Worm (Caenorhabditis elegans): ENCODE results near the gene del-2.

Gene del-2

DNA sequence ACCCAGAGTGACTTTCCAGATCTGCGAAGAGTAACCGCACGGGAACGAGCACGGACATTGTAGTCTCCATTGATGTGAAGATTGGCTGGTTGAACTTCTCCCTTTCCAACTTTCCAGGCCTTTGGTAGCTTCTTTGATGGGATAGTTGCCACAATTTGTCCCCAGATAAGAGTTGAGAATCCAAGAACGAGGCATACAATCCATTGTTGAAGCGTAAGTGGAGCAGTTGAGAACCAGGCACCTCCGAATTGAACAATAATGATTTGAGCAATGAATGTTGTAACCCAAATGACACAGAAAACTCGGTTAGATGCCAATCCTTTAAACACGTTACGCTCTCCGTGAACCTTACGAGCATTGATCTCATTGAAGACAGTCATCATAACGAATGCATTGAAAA, 14.8 kb downstream of the del-2 start:
- no peak for TF ChIP-seq egrh-3 (GFP tag; IDR thresholded peaks at IDR 0.05)
- no peak for TF ChIP-seq nfya-2 (GFP tag; IDR thresholded peaks at IDR 0.05)
- no peak for TF ChIP-seq let-526 (GFP tag; IDR thresholded peaks at IDR 0.05)
- no peak for TF ChIP-seq aptf-3 (GFP tag; IDR thresholded peaks at IDR 0.05)
- TF ChIP-seq ekl-4 (GFP tag; IDR thresholded peaks at IDR 0.05) = no peak
- no peak for TF ChIP-seq ztf-28 (GFP tag; IDR thresholded peaks at IDR 0.05)
- TF ChIP-seq snpc-4 (GFP tag; optimal IDR thresholded peaks at IDR 0.05) = no peak
- TF ChIP-seq snpc-4 (tag; optimal IDR thresholded peaks at IDR 0.05) = no peak
- no peak for TF ChIP-seq ceh-91 (GFP tag; IDR thresholded peaks at IDR 0.05)
- TF ChIP-seq F37B4.10 (GFP tag; IDR thresholded peaks at IDR 0.05) = no peak
- TF ChIP-seq snpc-1.1 (tag; optimal IDR thresholded peaks at IDR 0.05; ENCODE audit: insufficient read depth) = no peak
- TF ChIP-seq F57C9.4 (tag; optimal IDR thresholded peaks at IDR 0.05) = no peak
- TF ChIP-seq egl-44 (GFP tag; IDR thresholded peaks at IDR 0.05) = no peak
- no peak for TF ChIP-seq bed-1 (GFP tag; IDR thresholded peaks at IDR 0.05)
- no peak for TF ChIP-seq somi-1 (GFP tag; optimal IDR thresholded peaks at IDR 0.05)
- TF ChIP-seq ccch-3 (GFP tag; optimal IDR thresholded peaks at IDR 0.05) = no peak
- no peak for TF ChIP-seq ztf-22 (GFP tag; optimal IDR thresholded peaks at IDR 0.05)
- TF ChIP-seq akir-1 (GFP tag; optimal IDR thresholded peaks at IDR 0.05) = no peak

DNA sequence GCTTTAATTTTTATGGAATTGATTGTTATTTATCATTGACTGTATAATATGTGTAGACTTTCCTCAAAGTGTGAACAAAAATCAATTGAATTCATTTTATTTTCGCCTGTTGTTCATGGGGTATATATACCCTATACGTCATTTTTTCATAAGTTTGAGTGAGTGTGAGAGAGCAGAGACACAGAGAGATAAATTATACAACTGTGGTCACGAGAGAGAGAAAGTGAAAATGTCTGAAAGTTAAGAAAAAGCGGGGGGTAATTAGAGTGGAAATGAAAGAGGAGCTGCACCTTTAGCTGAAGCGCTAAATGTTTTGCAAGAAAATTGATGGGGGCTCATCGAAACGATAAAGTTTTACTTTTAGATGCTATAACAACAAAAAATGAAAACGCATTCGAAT, 16.0 kb downstream of the del-2 start:
- TF ChIP-seq nhr-80 (tag; optimal IDR thresholded peaks at IDR 0.05) (peak; percentile 36), attf-5 (GFP tag; optimal IDR thresholded peaks at IDR 0.05) (peak; percentile 3), madf-10 (tag; optimal IDR thresholded peaks at IDR 0.05) (no peak), bed-2 (GFP tag; IDR thresholded peaks at IDR 0.05) (no peak), T26A5.8 (tag; optimal IDR thresholded peaks at IDR 0.05) (no peak), cebp-1 (GFP tag; IDR thresholded peaks at IDR 0.05) (no peak), cebp-1 (tag; optimal IDR thresholded peaks at IDR 0.05) (peak; percentile 3), ztf-3 (GFP tag; optimal IDR thresholded peaks at IDR 0.05) (no peak), madf-6 (GFP tag; IDR thresholded peaks at IDR 0.05) (no peak)

DNA sequence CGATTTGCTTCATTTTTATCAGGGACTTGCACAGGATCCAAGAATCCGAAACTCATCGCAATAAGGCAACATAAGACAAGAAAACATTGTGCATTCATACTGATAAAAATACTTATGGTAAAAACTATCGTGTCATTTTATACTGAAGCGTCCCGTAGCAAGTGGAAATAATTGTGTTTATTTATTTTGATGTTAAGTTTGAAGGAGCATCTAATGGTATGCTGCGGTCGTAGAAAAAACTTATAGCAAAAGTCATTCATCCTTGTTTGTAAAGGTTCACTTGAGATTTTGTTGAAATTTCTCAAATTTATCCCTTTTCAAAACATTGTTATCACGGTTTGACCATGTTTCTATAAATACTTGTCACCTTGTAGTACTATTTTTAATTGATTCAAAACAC, 16.8 kb downstream of the del-2 start, which contains the start of gene W09C2.10:
Gene W09C2.10, minus strand, starts transcription at position 101 of the 400 bp plus-strand sequence.
- TF ChIP-seq aptf-2 (GFP tag; conservative IDR thresholded peaks at IDR 0.05) (no peak), atf-7 (tag; optimal IDR thresholded peaks at IDR 0.05) (no peak), attf-5 (GFP tag; optimal IDR thresholded peaks at IDR 0.05) (no peak), tbx-9 (tag; optimal IDR thresholded peaks at IDR 0.05; ENCODE audit: borderline replicate concordance) (no peak), F57C9.4 (tag; optimal IDR thresholded peaks at IDR 0.05) (no peak), lin-54 (GFP tag; optimal IDR thresholded peaks at IDR 0.05) (no peak), ceh-100 (GFP tag; IDR thresholded peaks at IDR 0.05) (no peak), lag-1 (GFP tag; IDR thresholded peaks at IDR 0.05) (no peak), ceh-91 (GFP tag; IDR thresholded peaks at IDR 0.05) (no peak), repo-1 (tag; optimal IDR thresholded peaks at IDR 0.05) (no peak), somi-1 (GFP tag; optimal IDR thresholded peaks at IDR 0.05) (no peak), nfyb-1 (GFP tag; IDR thresholded peaks at IDR 0.05) (no peak), die-1 (tag; optimal IDR thresholded peaks at IDR 0.05) (no peak), dpff-1 (tag; optimal IDR thresholded peaks at IDR 0.05) (no peak), Y53F4B.3 (GFP tag; IDR thresholded peaks at IDR 0.05) (no peak), ztf-22 (GFP tag; optimal IDR thresholded peaks at IDR 0.05) (no peak), Y79H2A.3 (GFP tag; conservative IDR thresholded peaks at IDR 0.05) (no peak), snpc-3.4 (tag; optimal IDR thresholded peaks at IDR 0.05) (no peak), ceh-58 (GFP tag; IDR thresholded peaks at IDR 0.05) (no peak), mel-28 (tag; optimal IDR thresholded peaks at IDR 0.05; ENCODE audit: borderline replicate concordance) (no peak)
